Worm (Caenorhabditis elegans) whole organism, young adult: ENCODE data around the gene ZK177.12.
A peak's percentile ranks its signal among the peaks of the same experiment; 100 is the strongest.

Experiments used
- B0035.1 ChIP-seq: sonication (generic microtip); optimal IDR thresholded peaks from 2 replicates; lab custom pipeline; 2016; ENCODE audit warnings: missing genetic modification characterization, mild to moderate bottlenecking, missing compliant biosample characterization, missing genotype, missing genetic modification reagents
- B0261.1 ChIP-seq: sonication (generic microtip); optimal IDR thresholded peaks from 2 replicates; lab custom pipeline; 2016; ENCODE audit warnings: mild to moderate bottlenecking, missing genetic modification characterization, moderate library complexity, missing compliant biosample characterization
- C06A6.2 ChIP-seq: fragments of 200-800 bp; sonication (Bioruptor generic); conservative IDR thresholded peaks from 2 replicates; pipeline ENCODE4 v1.3.6; 2022; ENCODE audit warnings: missing genetic modification characterization, missing compliant biosample characterization
- D2030.7 ChIP-seq: fragments of 200-800 bp; sonication (Bioruptor generic); IDR thresholded peaks from 2 replicates; pipeline ENCODE4 v1.3.6; 2022; ENCODE audit warnings: missing genetic modification reagents, missing genetic modification characterization, missing compliant biosample characterization
- F23B12.7 ChIP-seq: sonication (generic microtip); optimal IDR thresholded peaks from 2 replicates; lab custom pipeline; 2017; ENCODE audit warnings: missing genetic modification characterization, mild to moderate bottlenecking, missing compliant biosample characterization, antibody characterized with exemption, moderate library complexity; ENCODE audit not compliant: insufficient read depth
- K11D2.4 ChIP-seq: fragments of 200-800 bp; sonication (Bioruptor generic); IDR thresholded peaks from 2 replicates; pipeline ENCODE4 v1.3.6; 2022; ENCODE audit warnings: missing genetic modification reagents, missing genetic modification characterization, missing compliant biosample characterization
- T07F8.4 ChIP-seq: sonication (generic microtip); optimal IDR thresholded peaks from 2 replicates; lab custom pipeline; 2016; ENCODE audit warnings: mild to moderate bottlenecking, missing genetic modification characterization, moderate library complexity, missing compliant biosample characterization
- Y53G8AR.9 ChIP-seq: fragments of 200-800 bp; sonication (Bioruptor generic); conservative IDR thresholded peaks from 2 replicates; pipeline ENCODE4 v1.3.6; 2022; ENCODE audit warnings: missing genetic modification reagents, missing genetic modification characterization, missing compliant biosample characterization
- Y95B8A.8 ChIP-seq: fragments of 200-800 bp; sonication (Bioruptor generic); IDR thresholded peaks from 2 replicates; pipeline ENCODE4 v1.3.6; 2022; ENCODE audit warnings: missing genetic modification reagents, missing genetic modification characterization, missing compliant biosample characterization
- ZK185.1 ChIP-seq: sonication (generic microtip); optimal IDR thresholded peaks from 2 replicates; lab custom pipeline; 2016; ENCODE audit warnings: mild to moderate bottlenecking, missing genetic modification characterization, missing compliant biosample characterization; ENCODE audit not compliant: poor library complexity, severe bottlenecking
- akir-1 ChIP-seq: fragments of 200-800 bp; sonication (Bioruptor generic); optimal IDR thresholded peaks from 2 replicates; lab custom pipeline; 2018; ENCODE audit warnings: mild to moderate bottlenecking, missing genetic modification characterization, moderate library complexity, missing compliant biosample characterization
- ama-1 ChIP-seq, 3 experiments: fragments of 150-350 bp in 1 of 3; sonication (generic microtip) in 2 of 3; optimal IDR thresholded peaks; 2 replicates each; lab custom pipeline; 2014 to 2018; ENCODE audit warnings: missing biosample characterization in 2 of 3, missing genetic modification characterization in 2 of 3, missing genetic modification reagents in 2 of 3
- attf-6 ChIP-seq: fragments of 200-800 bp; sonication (Bioruptor generic); IDR thresholded peaks from 2 replicates; pipeline ENCODE4 v1.3.6; 2022; ENCODE audit warnings: missing genetic modification reagents, missing genetic modification characterization, missing compliant biosample characterization
- bed-1 ChIP-seq: fragments of 200-800 bp; sonication (Bioruptor generic); IDR thresholded peaks from 2 replicates; pipeline ENCODE4 v1.3.6; 2022; ENCODE audit warnings: missing genetic modification reagents, missing genetic modification characterization, missing compliant biosample characterization
- ccch-3 ChIP-seq: fragments of 200-800 bp; sonication (Bioruptor generic); optimal IDR thresholded peaks from 2 replicates; lab custom pipeline; 2018; ENCODE audit warnings: mild to moderate bottlenecking, missing genetic modification characterization, missing compliant biosample characterization
- cebp-1 ChIP-seq, 2 experiments: fragments of 200-800 bp in 1 of 2; sonication (Bioruptor generic) in 1 of 2; sonication (generic microtip) in 1 of 2; IDR thresholded peaks in 1 of 2; optimal IDR thresholded peaks in 1 of 2; 2 replicates each; pipeline versions ENCODE4 v1.3.6 to Lab custom; 2017 to 2022; ENCODE audit warnings: missing compliant biosample characterization in 2 of 2, missing genetic modification characterization in 2 of 2, mild to moderate bottlenecking in 1 of 2, missing genetic modification reagents in 1 of 2, moderate library complexity in 1 of 2
- ceh-100 ChIP-seq: fragments of 200-800 bp; sonication (Bioruptor generic); IDR thresholded peaks from 2 replicates; pipeline ENCODE4 v1.3.6; 2022; ENCODE audit warnings: missing genetic modification reagents, missing genetic modification characterization, missing compliant biosample characterization
- dpff-1 ChIP-seq: sonication (generic microtip); optimal IDR thresholded peaks from 2 replicates; lab custom pipeline; 2017; ENCODE audit warnings: mild to moderate bottlenecking, missing genetic modification characterization, missing compliant biosample characterization
- efl-1 ChIP-seq: fragments of 150-350 bp; optimal IDR thresholded peaks from 2 replicates; lab custom pipeline; 2014; ENCODE audit warnings: missing biosample characterization, missing genetic modification reagents, missing genetic modification characterization
- egrh-3 ChIP-seq: fragments of 200-800 bp; sonication (Bioruptor generic); IDR thresholded peaks from 2 replicates; pipeline ENCODE4 v1.3.6; 2022; ENCODE audit warnings: missing genetic modification reagents, missing genetic modification characterization, missing compliant biosample characterization
- ets-4 ChIP-seq: fragments of 200-800 bp; sonication (Bioruptor generic); optimal IDR thresholded peaks from 2 replicates; lab custom pipeline; 2018; ENCODE audit warnings: mild to moderate bottlenecking, missing genetic modification characterization, missing compliant biosample characterization
- hlh-26 ChIP-seq: fragments of 200-800 bp; sonication (Bioruptor generic); conservative IDR thresholded peaks from 2 replicates; pipeline ENCODE4 v1.3.6; 2022; ENCODE audit warnings: missing genetic modification reagents, missing genetic modification characterization, missing compliant biosample characterization
- let-526 ChIP-seq: fragments of 200-800 bp; sonication (Bioruptor generic); IDR thresholded peaks from 2 replicates; pipeline ENCODE4 v1.3.6; 2022; ENCODE audit warnings: missing genetic modification reagents, missing genetic modification characterization, missing compliant biosample characterization
- lin-26 ChIP-seq: fragments of 200-800 bp; sonication (Bioruptor generic); IDR thresholded peaks from 2 replicates; pipeline ENCODE4 v1.3.6; 2022; ENCODE audit warnings: missing genetic modification reagents, missing genetic modification characterization, missing compliant biosample characterization
- lin-54 ChIP-seq: fragments of 200-800 bp; sonication (Bioruptor generic); optimal IDR thresholded peaks from 2 replicates; lab custom pipeline; 2018; ENCODE audit warnings: mild to moderate bottlenecking, missing genetic modification characterization, missing compliant biosample characterization
- lir-1 ChIP-seq: fragments of 200-800 bp; sonication (Bioruptor generic); conservative IDR thresholded peaks from 2 replicates; pipeline ENCODE4 v1.3.6; 2022; ENCODE audit warnings: missing genetic modification reagents, missing genetic modification characterization, missing compliant biosample characterization
- madf-10 ChIP-seq: sonication (generic microtip); optimal IDR thresholded peaks from 2 replicates; lab custom pipeline; 2016; ENCODE audit warnings: mild to moderate bottlenecking, missing genetic modification characterization, missing compliant biosample characterization
- madf-6 ChIP-seq: fragments of 200-800 bp; sonication (Bioruptor generic); IDR thresholded peaks from 2 replicates; pipeline ENCODE4 v1.3.6; 2022; ENCODE audit warnings: missing genetic modification reagents, missing genetic modification characterization, missing compliant biosample characterization
- mcd-1 ChIP-seq: fragments of 200-800 bp; sonication (Bioruptor generic); IDR thresholded peaks from 2 replicates; pipeline ENCODE4 v1.3.6; 2022; ENCODE audit warnings: missing genetic modification reagents, missing genetic modification characterization, missing compliant biosample characterization
- mel-28 ChIP-seq: sonication (generic microtip); optimal IDR thresholded peaks from 2 replicates; lab custom pipeline; 2016; ENCODE audit warnings: borderline replicate concordance, mild to moderate bottlenecking, missing genetic modification characterization, missing compliant biosample characterization
- mes-4 ChIP-seq: sonication (generic microtip); optimal IDR thresholded peaks from 2 replicates; lab custom pipeline; 2016; ENCODE audit warnings: missing genotype, missing genetic modification characterization, missing compliant biosample characterization
- mxl-1 ChIP-seq: sonication (generic microtip); optimal IDR thresholded peaks from 2 replicates; lab custom pipeline; 2016; ENCODE audit warnings: missing genetic modification characterization, missing compliant biosample characterization
- nhr-120 ChIP-seq: fragments of 200-800 bp; sonication (Bioruptor generic); IDR thresholded peaks from 2 replicates; pipeline ENCODE4 v1.3.6; 2022; ENCODE audit warnings: missing genetic modification characterization, missing compliant biosample characterization
- nhr-27 ChIP-seq: fragments of 200-800 bp; sonication (Bioruptor generic); optimal IDR thresholded peaks from 2 replicates; lab custom pipeline; 2018; ENCODE audit warnings: mild to moderate bottlenecking, missing genetic modification characterization, moderate library complexity, missing compliant biosample characterization
- nhr-80 ChIP-seq: sonication (generic microtip); optimal IDR thresholded peaks from 2 replicates; lab custom pipeline; 2016; ENCODE audit warnings: missing genetic modification characterization, missing compliant biosample characterization
- rcor-1 ChIP-seq: fragments of 200-800 bp; sonication (Bioruptor generic); IDR thresholded peaks from 2 replicates; pipeline ENCODE4 v1.3.6; 2022; ENCODE audit warnings: missing genetic modification reagents, missing genetic modification characterization, missing compliant biosample characterization
- rpc-1 ChIP-seq, 2 experiments: fragments of 150-350 bp in 1 of 2; sonication (generic microtip) in 1 of 2; optimal IDR thresholded peaks; 2 replicates each; lab custom pipeline; 2014 to 2018; ENCODE audit warnings: missing biosample characterization in 1 of 2, missing genetic modification characterization in 1 of 2, missing genetic modification reagents in 1 of 2, missing genotype in 1 of 2
- sea-2 ChIP-seq: fragments of 200-800 bp; sonication (Bioruptor generic); IDR thresholded peaks from 2 replicates; pipeline ENCODE4 v1.3.6; 2022; ENCODE audit warnings: missing genetic modification characterization, missing compliant biosample characterization
- snpc-1.3 ChIP-seq: sonication (generic microtip); optimal IDR thresholded peaks from 2 replicates; lab custom pipeline; 2017; ENCODE audit warnings: missing genetic modification characterization, mild to moderate bottlenecking, missing compliant biosample characterization, antibody characterized with exemption, moderate library complexity, missing genotype, missing genetic modification reagents; ENCODE audit not compliant: insufficient read depth
- somi-1 ChIP-seq: fragments of 200-800 bp; sonication (Bioruptor generic); optimal IDR thresholded peaks from 2 replicates; lab custom pipeline; 2018; ENCODE audit warnings: mild to moderate bottlenecking, missing genetic modification characterization, missing compliant biosample characterization
- unc-130 ChIP-seq: sonication (generic microtip); optimal IDR thresholded peaks from 2 replicates; lab custom pipeline; 2016; ENCODE audit warnings: missing genetic modification reagents, missing genetic modification characterization, missing compliant biosample characterization
- zfh-2 ChIP-seq: fragments of 200-800 bp; sonication (Bioruptor generic); conservative IDR thresholded peaks from 2 replicates; pipeline ENCODE4 v1.3.6; 2022; ENCODE audit warnings: missing genetic modification reagents, missing genetic modification characterization, missing compliant biosample characterization
- zim-3 ChIP-seq: sonication (generic microtip); optimal IDR thresholded peaks from 2 replicates; lab custom pipeline; 2017; ENCODE audit warnings: mild to moderate bottlenecking, missing genetic modification characterization, moderate library complexity, missing compliant biosample characterization
- ztf-28 ChIP-seq: fragments of 200-800 bp; sonication (Bioruptor generic); IDR thresholded peaks from 2 replicates; pipeline ENCODE4 v1.3.6; 2022; ENCODE audit warnings: missing genetic modification reagents, missing genetic modification characterization, missing compliant biosample characterization
- ztf-6 ChIP-seq: fragments of 200-800 bp; sonication (Bioruptor generic); IDR thresholded peaks from 2 replicates; pipeline ENCODE4 v1.3.6; 2022; ENCODE audit warnings: missing genetic modification reagents, missing genetic modification characterization, missing compliant biosample characterization

ZK177.12 gene

DNA sequence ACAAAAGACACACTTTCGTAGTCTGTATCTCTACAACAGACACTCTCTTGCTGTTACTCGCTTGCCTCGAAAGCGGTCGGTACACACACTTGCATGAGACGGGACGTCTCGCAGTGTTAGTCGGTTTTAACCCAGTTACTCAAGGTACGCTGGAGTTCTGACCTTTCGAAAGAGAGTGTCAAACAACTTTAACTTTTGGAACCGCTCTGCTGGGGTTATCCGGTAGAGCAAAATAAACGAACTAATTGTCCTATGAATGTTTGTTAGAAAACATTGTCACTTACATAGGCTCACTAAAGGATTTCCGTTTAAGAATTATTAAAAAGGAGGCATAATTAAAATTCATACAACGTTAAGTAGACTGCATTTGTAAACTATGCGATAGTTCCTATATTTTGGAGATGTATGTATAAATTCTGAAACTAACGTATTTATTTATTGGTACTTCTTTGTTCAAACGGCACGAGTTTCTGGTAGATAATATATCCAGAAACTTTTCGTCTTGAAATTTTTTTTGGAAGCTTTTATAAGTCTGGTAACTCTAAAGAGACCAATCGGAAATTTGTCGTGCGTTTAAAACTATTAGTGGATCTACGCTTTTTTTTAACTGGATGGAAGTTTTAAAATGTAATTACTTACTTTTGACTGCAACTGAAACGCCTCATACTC is 22.1 kb downstream of the ZK177.12 start (continued):
- 0 out of 2 replicates have a peak, but pooled peaks have one; percentile 47 for TF ChIP-seq bed-1 (GFP tag; lab: Robert Waterston, UW)
- peak; percentile 95 for TF ChIP-seq K11D2.4 (GFP tag; lab: Robert Waterston, UW)
- peak; percentile 95 for TF ChIP-seq Y95B8A.8 (GFP tag; lab: Robert Waterston, UW)
- peak; percentile 81 for TF ChIP-seq ccch-3 (GFP tag; lab: Kevin White, UChicago)
- TF ChIP-seq zim-3, result peak; percentile 91
- peak; percentile 97 for TF ChIP-seq dpff-1 (tag; lab: Kevin White, UChicago)
- TF ChIP-seq let-526 (GFP tag; lab: Robert Waterston, UW), result peak; percentile 94
- peak; percentile 82 for TF ChIP-seq T07F8.4 (tag; lab: Kevin White, UChicago)
- peak; percentile 89 for TF ChIP-seq lir-1
- peak; percentile 89 for TF ChIP-seq ets-4 (GFP tag; lab: Kevin White, UChicago)
- TF ChIP-seq rcor-1 (GFP tag; lab: Robert Waterston, UW), result peak; percentile 92
- peak; percentile 47 for TF ChIP-seq efl-1
- TF ChIP-seq zfh-2 (GFP tag; lab: Robert Waterston, UW), result peak; percentile 89
- TF ChIP-seq nhr-80 (tag; lab: Kevin White, UChicago), result peak; percentile 45
- peak; percentile 91 for TF ChIP-seq lin-26
- peak; percentile 89 for TF ChIP-seq nhr-27
- TF ChIP-seq mes-4 (tag; lab: Kevin White, UChicago), result peak; percentile 55
- peak; percentile 91 for TF ChIP-seq mel-28 (tag; lab: Kevin White, UChicago)
- peak; percentile 96 for TF ChIP-seq C06A6.2 (GFP tag; lab: Robert Waterston, UW)
- TF ChIP-seq ztf-28, result peak; percentile 63; the same call in 1 of the 2 replicates
- peak; percentile 78 for TF ChIP-seq D2030.7 (GFP tag; lab: Robert Waterston, UW)
- peak; percentile 95 for TF ChIP-seq mcd-1 (GFP tag; lab: Robert Waterston, UW)
- TF ChIP-seq attf-6 (GFP tag; lab: Robert Waterston, UW), result peak; percentile 100
- peak; percentile 85 for TF ChIP-seq madf-6
- peak; percentile 51 for TF ChIP-seq B0261.1 (tag; lab: Kevin White, UChicago)
- TF ChIP-seq F23B12.7 (tag; lab: Kevin White, UChicago), result peak; percentile 93
- peak; percentile 84 for TF ChIP-seq ceh-100 (GFP tag; lab: Robert Waterston, UW)
- TF ChIP-seq mxl-1 (tag; lab: Kevin White, UChicago), result peak; percentile 65
- TF ChIP-seq Y53G8AR.9 (GFP tag; lab: Robert Waterston, UW), result peak; percentile 95
- TF ChIP-seq nhr-120 (GFP tag; lab: Robert Waterston, UW), result 0 out of 2 replicates have a peak, but pooled peaks have one; percentile 35
- TF ChIP-seq snpc-1.3, result peak; percentile 77
- no peak for TF ChIP-seq hlh-26 (GFP tag; lab: Robert Waterston, UW)
- peak; percentile 100 for TF ChIP-seq ama-1 (optimal IDR thresholded peaks at IDR 0.05; lab: Kevin White, UChicago)
- TF ChIP-seq ama-1 (GFP tag; optimal IDR thresholded peaks at IDR 0.05; lab: Kevin White, UChicago), result peak; percentile 85 to 93
- peak; percentile 94 for TF ChIP-seq B0035.1
- peak; percentile 59; the same call in 1 of the 2 replicates for TF ChIP-seq egrh-3 (GFP tag; lab: Robert Waterston, UW)
- TF ChIP-seq sea-2, result peak; percentile 77; the same call in 1 of the 2 replicates
- peak; percentile 72 for TF ChIP-seq unc-130 (GFP tag; lab: Kevin White, UChicago)
- peak; percentile 93 for TF ChIP-seq akir-1 (GFP tag; lab: Kevin White, UChicago)
- peak; percentile 8 for TF ChIP-seq rpc-1 (optimal IDR thresholded peaks at IDR 0.05; lab: Kevin White, UChicago)
- TF ChIP-seq rpc-1 (tag; optimal IDR thresholded peaks at IDR 0.05; lab: Kevin White, UChicago), result peak; percentile 5
- TF ChIP-seq madf-10 (tag; lab: Kevin White, UChicago), result peak; percentile 94
- 0 out of 2 replicates have a peak, but pooled peaks have one; percentile 44 for TF ChIP-seq ztf-6 (GFP tag; lab: Robert Waterston, UW)
- TF ChIP-seq somi-1, result peak; percentile 94
- peak; percentile 69 for TF ChIP-seq cebp-1 (GFP tag; IDR thresholded peaks at IDR 0.05; lab: Robert Waterston, UW)
- TF ChIP-seq cebp-1 (tag; optimal IDR thresholded peaks at IDR 0.05; lab: Kevin White, UChicago), result peak; percentile 95
- peak; percentile 93 for TF ChIP-seq lin-54 (GFP tag; lab: Kevin White, UChicago)
- TF ChIP-seq ZK185.1 (tag; lab: Kevin White, UChicago), result peak; percentile 98
